Worm (Caenorhabditis elegans) whole organism, L4 larva: ENCODE results near the gene R04D3.3.

Source experiments
- F26F4.8 ChIP-seq: fragments of 200-800 bp; sonication (Bioruptor generic); conservative IDR thresholded peaks from 2 replicates; pipeline ENCODE4 v1.3.6; 2022; ENCODE audit warnings: missing genetic modification characterization, missing compliant biosample characterization
- F44E2.7 ChIP-seq: fragments of 200-800 bp; sonication (Bioruptor generic); IDR thresholded peaks from 2 replicates; pipeline ENCODE4 v2.1.2; 2022; ENCODE audit warnings: missing genetic modification characterization, missing compliant biosample characterization
- T20F7.1 ChIP-seq: fragments of 200-800 bp; sonication (Bioruptor generic); optimal IDR thresholded peaks from 2 replicates; lab custom pipeline; 2018; ENCODE audit warnings: mild to moderate bottlenecking, missing genetic modification characterization, missing compliant biosample characterization
- Y5F2A.4 ChIP-seq: fragments of 200-800 bp; sonication (Bioruptor generic); optimal IDR thresholded peaks from 2 replicates; lab custom pipeline; 2018; ENCODE audit warnings: mild to moderate bottlenecking, missing genetic modification characterization, missing compliant biosample characterization
- aha-1 ChIP-seq: fragments of 150-350 bp; peaks from one replicate; lab custom pipeline; 2014; ENCODE audit warnings: missing biosample characterization, missing genetic modification characterization
- aly-2 ChIP-seq: sonication (generic microtip); optimal IDR thresholded peaks from 2 replicates; lab custom pipeline; 2018; ENCODE audit warnings: missing biosample characterization, missing genetic modification characterization
- ama-1 ChIP-seq: fragments of 150-350 bp; optimal IDR thresholded peaks from 2 replicates; lab custom pipeline; 2014; ENCODE audit warnings: inconsistent platforms, mixed read lengths
- arid-1 ChIP-seq: fragments of 200-800 bp; sonication (Bioruptor generic); conservative IDR thresholded peaks from 2 replicates; pipeline ENCODE4 v1.3.6; 2022; ENCODE audit warnings: missing genetic modification reagents, missing genetic modification characterization, missing compliant biosample characterization
- attf-4 ChIP-seq: sonication (generic microtip); optimal IDR thresholded peaks from 3 replicates; lab custom pipeline; 2017; ENCODE audit warnings: missing biosample characterization, missing genetic modification characterization
- ceh-20 ChIP-seq: fragments of 200-800 bp; sonication (Bioruptor generic); IDR thresholded peaks from 2 replicates; pipeline ENCODE4 v1.3.6; 2022; ENCODE audit warnings: missing genetic modification reagents, missing genetic modification characterization, missing compliant biosample characterization
- ceh-32 ChIP-seq: sonication (generic microtip); optimal IDR thresholded peaks from 2 replicates; lab custom pipeline; 2016; ENCODE audit warnings: mild to moderate bottlenecking, missing genetic modification characterization, missing compliant biosample characterization; ENCODE audit not compliant: poor library complexity
- dmd-6 ChIP-seq: fragments of 200-800 bp; sonication (Bioruptor generic); IDR thresholded peaks from 2 replicates; pipeline ENCODE4 v1.3.6; 2022; ENCODE audit warnings: missing genetic modification reagents, missing genetic modification characterization, missing compliant biosample characterization
- duxl-1 ChIP-seq: sonication (generic microtip); optimal IDR thresholded peaks from 2 replicates; lab custom pipeline; 2016; ENCODE audit warnings: mild to moderate bottlenecking, missing genetic modification characterization, moderate library complexity, missing compliant biosample characterization; ENCODE audit not compliant: poor library complexity
- dve-1 ChIP-seq: sonication (generic microtip); optimal IDR thresholded peaks from 2 replicates; lab custom pipeline; 2017; ENCODE audit warnings: antibody characterized with exemption, mild to moderate bottlenecking, missing genetic modification characterization, missing compliant biosample characterization; ENCODE audit not compliant: insufficient read depth
- hif-1 ChIP-seq, 2 experiments: sonication (generic microtip); optimal IDR thresholded peaks; 2 replicates each; lab custom pipeline; 2016 to 2017; ENCODE audit warnings: missing compliant biosample characterization in 2 of 2, missing genetic modification characterization in 2 of 2, missing genetic modification reagents in 2 of 2, missing genotype in 2 of 2, mild to moderate bottlenecking in 1 of 2
- hlh-11 ChIP-seq: fragments of 200-800 bp; sonication (Bioruptor generic); optimal IDR thresholded peaks from 2 replicates; lab custom pipeline; 2018; ENCODE audit warnings: mild to moderate bottlenecking, missing genetic modification characterization, missing compliant biosample characterization
- hlh-30 ChIP-seq: sonication (generic microtip); optimal IDR thresholded peaks from 2 replicates; lab custom pipeline; 2017; ENCODE audit warnings: antibody characterized with exemption, mild to moderate bottlenecking, missing genetic modification characterization, missing compliant biosample characterization; ENCODE audit not compliant: insufficient read depth
- hmg-1.1 ChIP-seq: fragments of 200-800 bp; sonication (Bioruptor generic); IDR thresholded peaks from 2 replicates; pipeline ENCODE4 v1.3.6; 2022; ENCODE audit warnings: missing genetic modification reagents, missing genetic modification characterization, missing compliant biosample characterization
- jun-1 ChIP-seq: fragments of 150-350 bp; optimal IDR thresholded peaks from 2 replicates; lab custom pipeline; 2014; ENCODE audit warnings: missing biosample characterization, missing genetic modification reagents, missing genetic modification characterization
- lin-13 ChIP-seq: fragments of 150-350 bp; optimal IDR thresholded peaks from 2 replicates; lab custom pipeline; 2014; ENCODE audit warnings: missing biosample characterization, missing genetic modification reagents, missing genetic modification characterization
- lin-29 ChIP-seq: fragments of 200-800 bp; sonication (Bioruptor generic); IDR thresholded peaks from 2 replicates; pipeline ENCODE4 v1.3.6; 2022; ENCODE audit warnings: missing genetic modification reagents, missing genetic modification characterization, missing compliant biosample characterization
- lin-39 ChIP-seq: fragments of 150-350 bp; optimal IDR thresholded peaks from 2 replicates; lab custom pipeline; 2014; ENCODE audit warnings: missing biosample characterization, missing genetic modification reagents, missing genetic modification characterization
- lsy-2 ChIP-seq, 2 experiments: fragments of 150-350 bp in 1 of 2; sonication (generic microtip) in 1 of 2; optimal IDR thresholded peaks; 2 replicates each; lab custom pipeline; 2014 to 2017; ENCODE audit warnings: missing biosample characterization in 2 of 2, missing genetic modification characterization in 2 of 2
- madf-5 ChIP-seq, 2 experiments: fragments of 200-800 bp; sonication (Bioruptor generic); IDR thresholded peaks; 2 replicates each; pipeline ENCODE4 v1.3.6; 2022; ENCODE audit warnings: missing compliant biosample characterization in 2 of 2, missing genetic modification characterization in 2 of 2
- mdt-29 ChIP-seq: fragments of 200-800 bp; sonication (Bioruptor generic); IDR thresholded peaks from 2 replicates; pipeline ENCODE4 v1.3.6; 2022; ENCODE audit warnings: missing genetic modification reagents, missing genetic modification characterization, missing compliant biosample characterization
- mes-2 ChIP-seq: sonication (generic microtip); optimal IDR thresholded peaks from 2 replicates; lab custom pipeline; 2016; ENCODE audit warnings: missing genotype, mild to moderate bottlenecking, missing genetic modification characterization, missing compliant biosample characterization; ENCODE audit not compliant: poor library complexity, severe bottlenecking
- mxl-2 ChIP-seq: fragments of 200-800 bp; sonication (Bioruptor generic); conservative IDR thresholded peaks from 2 replicates; pipeline ENCODE4 v1.3.6; 2022; ENCODE audit warnings: missing genetic modification reagents, missing genetic modification characterization, missing compliant biosample characterization
- nhr-237 ChIP-seq: sonication (generic microtip); optimal IDR thresholded peaks from 2 replicates; lab custom pipeline; 2017; ENCODE audit warnings: missing biosample characterization, missing genetic modification characterization
- nhr-28 ChIP-seq: fragments of 150-350 bp; optimal IDR thresholded peaks from 2 replicates; lab custom pipeline; 2014; ENCODE audit warnings: missing biosample characterization, missing genetic modification characterization
- nhr-42 ChIP-seq: fragments of 200-800 bp; sonication (Bioruptor generic); IDR thresholded peaks from 2 replicates; pipeline ENCODE4 v1.3.6; 2022; ENCODE audit warnings: missing genetic modification characterization, missing compliant biosample characterization
- nhr-6 ChIP-seq: fragments of 150-350 bp; optimal IDR thresholded peaks from 2 replicates; lab custom pipeline; 2014; ENCODE audit warnings: missing biosample characterization, missing genetic modification characterization
- nhr-76 ChIP-seq: fragments of 150-350 bp; optimal IDR thresholded peaks from 2 replicates; lab custom pipeline; 2014; ENCODE audit warnings: missing biosample characterization, missing genetic modification characterization
- pqm-1 ChIP-seq: sonication (generic microtip); optimal IDR thresholded peaks from 2 replicates; lab custom pipeline; 2017; ENCODE audit warnings: missing biosample characterization, missing genetic modification characterization
- saeg-2 ChIP-seq: fragments of 200-800 bp; sonication (Bioruptor generic); IDR thresholded peaks from 2 replicates; pipeline ENCODE4 v1.3.6; 2022; ENCODE audit warnings: missing genetic modification reagents, missing genetic modification characterization, missing compliant biosample characterization
- snpc-1.2 ChIP-seq: fragments of 200-800 bp; sonication (Bioruptor generic); IDR thresholded peaks from 2 replicates; pipeline ENCODE4 v1.3.6; 2022; ENCODE audit warnings: missing genetic modification reagents, missing genetic modification characterization, missing compliant biosample characterization
- tag-97 ChIP-seq: fragments of 200-800 bp; sonication (Bioruptor generic); IDR thresholded peaks from 2 replicates; pipeline ENCODE4 v1.3.6; 2022; ENCODE audit warnings: missing genetic modification characterization, missing compliant biosample characterization
- tra-1 ChIP-seq: fragments of 200-800 bp; sonication (Bioruptor generic); IDR thresholded peaks from 2 replicates; pipeline ENCODE4 v1.3.6; 2022; ENCODE audit warnings: missing genetic modification reagents, missing genetic modification characterization, missing compliant biosample characterization
- unc-130 ChIP-seq: sonication (generic microtip); optimal IDR thresholded peaks from 2 replicates; lab custom pipeline; 2016; ENCODE audit warnings: missing genetic modification reagents, missing genetic modification characterization, missing compliant biosample characterization
- unc-62 ChIP-seq, 3 experiments: fragments of 150-350 bp in 1 of 3; sonication (generic microtip); optimal IDR thresholded peaks in 2 of 3; peaks in 1 of 3; 1 replicate in 1 of 3; 2 replicates in 2 of 3; lab custom pipeline; 2014 to 2017; ENCODE audit warnings: missing biosample characterization in 3 of 3, missing genetic modification characterization in 3 of 3, missing genetic modification reagents in 3 of 3, missing genotype in 1 of 3
- zfp-3 ChIP-seq: fragments of 200-800 bp; sonication (Bioruptor generic); conservative IDR thresholded peaks from 2 replicates; pipeline ENCODE4 v1.3.6; 2022; ENCODE audit warnings: missing genetic modification reagents, missing genetic modification characterization, missing compliant biosample characterization

The R04D3.3 gene

DNA sequence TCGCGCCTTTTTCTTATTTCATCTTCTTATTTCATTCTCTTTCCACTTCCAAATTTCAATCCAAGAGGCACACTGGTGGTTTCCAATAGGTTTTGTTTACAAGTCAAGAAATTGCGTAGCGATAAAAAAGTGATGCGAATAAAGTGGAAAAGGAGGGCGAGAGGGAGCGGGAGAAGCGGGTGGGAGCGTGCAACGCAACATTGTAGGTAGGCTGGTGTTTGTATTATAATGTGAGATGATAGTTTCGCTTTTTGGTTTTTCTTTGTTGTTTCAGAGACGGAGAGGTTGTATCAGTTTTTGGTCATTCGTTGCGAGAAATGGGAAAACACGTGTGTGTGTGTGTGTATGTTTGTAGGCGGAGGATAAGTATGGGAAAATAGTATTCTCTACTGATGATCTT, 40.3 kb downstream of the R04D3.3 start (continued):
- TF ChIP-seq ceh-32 (tag; lab: Kevin White, UChicago) (no peak), duxl-1 (tag; lab: Kevin White, UChicago) (no peak), aha-1 (tag; lab: Kevin White, UChicago) (peak; percentile 98), hlh-30 (tag; lab: Kevin White, UChicago) (peak; percentile 84), tra-1 (peak; percentile 65; the same call in 1 of the 2 replicates), dve-1 (peak; percentile 92), ceh-20 (GFP tag; lab: Robert Waterston, UW) (no peak), mxl-2 (no peak), nhr-42 (GFP tag; lab: Robert Waterston, UW) (0 out of 2 replicates have a peak, but pooled peaks have one; percentile 15), madf-5 (GFP tag; IDR thresholded peaks at IDR 0.05; lab: Robert Waterston, UW) (no peak), T20F7.1 (GFP tag; lab: Kevin White, UChicago) (no peak), lin-39 (tag; lab: Kevin White, UChicago) (no peak), tag-97 (GFP tag; lab: Robert Waterston, UW) (no peak), mes-2 (tag; lab: Kevin White, UChicago) (peak; percentile 64), nhr-237 (tag; lab: Kevin White, UChicago) (no peak), F44E2.7 (no peak), hlh-11 (tag; lab: Kevin White, UChicago) (peak; percentile 83), lin-29 (GFP tag; lab: Robert Waterston, UW) (no peak), F26F4.8 (GFP tag; lab: Robert Waterston, UW) (no peak), hmg-1.1 (GFP tag; lab: Robert Waterston, UW) (peak; percentile 34; the same call in 1 of the 2 replicates), attf-4 (tag; lab: Kevin White, UChicago) (no peak), pqm-1 (tag; lab: Kevin White, UChicago) (peak; percentile 66), dmd-6 (GFP tag; lab: Robert Waterston, UW) (peak; percentile 83), jun-1 (tag; lab: Kevin White, UChicago) (no peak), saeg-2 (GFP tag; lab: Robert Waterston, UW) (no peak), lsy-2 (tag; optimal IDR thresholded peaks at IDR 0.05; lab: Kevin White, UChicago) (peak in 1 of 2 experiments; percentile 48), lin-13 (GFP tag; lab: Kevin White, UChicago) (no peak), Y5F2A.4 (GFP tag; lab: Kevin White, UChicago) (no peak), unc-62 (GFP tag; optimal IDR thresholded peaks at IDR 0.05 in 1 of 2; lab: Kevin White, UChicago) (peak in 1 of 2 experiments; percentile 33), unc-62 (tag; optimal IDR thresholded peaks at IDR 0.05; lab: Kevin White, UChicago) (no peak), hif-1 (tag; optimal IDR thresholded peaks at IDR 0.05; lab: Kevin White, UChicago) (peak in 1 of 2 experiments; percentile 41), nhr-28 (tag; lab: Kevin White, UChicago) (peak; percentile 95), nhr-76 (tag; lab: Kevin White, UChicago) (no peak), arid-1 (GFP tag; lab: Robert Waterston, UW) (0 out of 2 replicates have a peak, but pooled peaks have one; percentile 29), unc-130 (GFP tag; lab: Kevin White, UChicago) (no peak), ama-1 (lab: Kevin White, UChicago) (no peak), nhr-6 (tag; lab: Kevin White, UChicago) (peak; percentile 6), zfp-3 (GFP tag; lab: Robert Waterston, UW) (no peak), mdt-29 (GFP tag; lab: Robert Waterston, UW) (no peak), aly-2 (tag; lab: Kevin White, UChicago) (no peak), snpc-1.2 (GFP tag; lab: Robert Waterston, UW) (no peak)
- TF ChIP-seq, all 104 proteins: peak for 27
